Fruit fly (Drosophila melanogaster) whole organism, embryonic: Measurements from ENCODE around the gene Ppcs.
A peak's percentile ranks its signal among the peaks of the same experiment; 100 is the strongest.

Experiments used
- Adf1 ChIP-seq: fragments of 200-800 bp; sonication (Bioruptor generic); IDR thresholded peaks from 2 replicates; pipeline ENCODE4 v1.3.6; 2022; ENCODE audit warnings: missing biosample characterization, missing genetic modification characterization
- Awh ChIP-seq: fragments of 200-800 bp; sonication (Bioruptor generic); IDR thresholded peaks from 2 replicates; pipeline ENCODE4, ENCODE4 v1.3.6; 2022; ENCODE audit warnings: missing biosample characterization, missing genetic modification characterization
- B-H2 ChIP-seq: fragments of 200-800 bp; sonication (Bioruptor generic); optimal IDR thresholded peaks from 2 replicates; lab custom pipeline; 2018; ENCODE audit warnings: missing biosample characterization, mild to moderate bottlenecking, missing genetic modification characterization
- CG10959 ChIP-seq: fragments of 200-800 bp; sonication (Bioruptor generic); IDR thresholded peaks from 2 replicates; pipeline ENCODE4 v1.3.6; 2022; ENCODE audit warnings: missing biosample characterization, missing genetic modification characterization
- CG10979 ChIP-seq: fragments of 200-800 bp; sonication (Bioruptor generic); optimal IDR thresholded peaks from 2 replicates; lab custom pipeline; 2018; ENCODE audit warnings: missing biosample characterization, mild to moderate bottlenecking, missing genetic modification characterization, moderate library complexity
- CG11560 ChIP-seq: fragments of 200-800 bp; sonication (Bioruptor generic); IDR thresholded peaks from 3 replicates; pipeline ENCODE4 v1.3.6; 2022; ENCODE audit warnings: missing biosample characterization, missing genetic modification characterization
- CG11695 ChIP-seq: fragments of 200-800 bp; sonication (Bioruptor generic); IDR thresholded peaks from 3 replicates; pipeline ENCODE4 v1.3.6; 2022; ENCODE audit warnings: missing biosample characterization, missing genetic modification characterization
- CG12299 ChIP-seq: fragments of 200-800 bp; sonication (Bioruptor generic); optimal IDR thresholded peaks from 2 replicates; lab custom pipeline; 2018; ENCODE audit warnings: missing biosample characterization, mild to moderate bottlenecking, missing genetic modification characterization
- CG12391 ChIP-seq: fragments of 200-800 bp; sonication (Bioruptor generic); optimal IDR thresholded peaks from 3 replicates; lab custom pipeline; 2018; ENCODE audit warnings: missing biosample characterization, mild to moderate bottlenecking, missing genetic modification characterization, moderate library complexity
- CG14441 ChIP-seq: fragments of 200-800 bp; sonication (Bioruptor generic); IDR thresholded peaks from 2 replicates; pipeline ENCODE4 v1.3.6; 2022; ENCODE audit warnings: missing biosample characterization, missing genetic modification characterization
- CG14710 ChIP-seq: fragments of 200-800 bp; sonication (Bioruptor generic); optimal IDR thresholded peaks from 3 replicates; lab custom pipeline; 2019; ENCODE audit warnings: missing biosample characterization, mild to moderate bottlenecking, missing genetic modification characterization, moderate library complexity
- CG17912 ChIP-seq: fragments of 200-800 bp; sonication (Bioruptor generic); optimal IDR thresholded peaks from 2 replicates; lab custom pipeline; 2018; ENCODE audit warnings: missing biosample characterization, mild to moderate bottlenecking, missing genetic modification characterization
- CG18262 ChIP-seq: fragments of 200-800 bp; optimal IDR thresholded peaks from 3 replicates; lab custom pipeline; 2019; ENCODE audit warnings: missing biosample characterization, mild to moderate bottlenecking, missing genetic modification characterization, moderate library complexity
- CG2129 ChIP-seq: fragments of 200-800 bp; sonication (Bioruptor generic); IDR thresholded peaks from 2 replicates; pipeline ENCODE4 v1.3.6; 2022; ENCODE audit warnings: missing biosample characterization, missing genetic modification characterization; ENCODE audit not compliant: partially characterized antibody
- CG2202 ChIP-seq: fragments of 200-800 bp; sonication (Bioruptor generic); optimal IDR thresholded peaks from 2 replicates; lab custom pipeline; 2018; ENCODE audit warnings: missing biosample characterization, mild to moderate bottlenecking, missing genetic modification characterization
- CG32532 ChIP-seq: fragments of 200-800 bp; sonication (Bioruptor generic); IDR thresholded peaks from 2 replicates; pipeline ENCODE4 v1.3.6; 2022; ENCODE audit warnings: missing biosample characterization, missing genetic modification characterization
- CG33213 ChIP-seq: fragments of 200-800 bp; sonication (Bioruptor generic); optimal IDR thresholded peaks from 3 replicates; lab custom pipeline; 2016; ENCODE audit warnings: missing biosample characterization, missing genetic modification characterization
- CG33557 ChIP-seq: fragments of 200-800 bp; sonication (Bioruptor generic); optimal IDR thresholded peaks from 2 replicates; lab custom pipeline; 2019; ENCODE audit warnings: missing biosample characterization, mild to moderate bottlenecking, missing genetic modification characterization, moderate library complexity
- CG4820 ChIP-seq: fragments of 200-800 bp; sonication (Bioruptor generic); optimal IDR thresholded peaks from 3 replicates; lab custom pipeline; 2016; ENCODE audit warnings: missing biosample characterization, missing genetic modification characterization
- CG6175 ChIP-seq: fragments of 200-800 bp; sonication (Bioruptor generic); IDR thresholded peaks from 3 replicates; pipeline ENCODE4 v1.3.6; 2022; ENCODE audit warnings: missing biosample characterization, missing genetic modification characterization
- CG7745 ChIP-seq: fragments of 200-800 bp; sonication (Bioruptor generic); optimal IDR thresholded peaks from 2 replicates; lab custom pipeline; 2018; ENCODE audit warnings: missing biosample characterization, mild to moderate bottlenecking, missing genetic modification characterization, moderate library complexity
- CG9609 ChIP-seq: fragments of 200-800 bp; sonication (Bioruptor generic); optimal IDR thresholded peaks from 3 replicates; lab custom pipeline; 2016; ENCODE audit warnings: missing biosample characterization, missing genetic modification characterization
- Dad ChIP-seq: fragments of 200-800 bp; sonication (Bioruptor generic); optimal IDR thresholded peaks from 3 replicates; lab custom pipeline; 2016; ENCODE audit warnings: missing biosample characterization, missing genetic modification characterization
- Dek ChIP-seq: fragments of 200-800 bp; sonication (Bioruptor generic); optimal IDR thresholded peaks from 3 replicates; lab custom pipeline; 2019; ENCODE audit warnings: missing biosample characterization, mild to moderate bottlenecking, missing genetic modification characterization, moderate library complexity
- Doc3 ChIP-seq: fragments of 200-800 bp; sonication (Bioruptor generic); IDR thresholded peaks from 3 replicates; pipeline ENCODE4 v1.3.6; 2022; ENCODE audit warnings: missing biosample characterization, missing genetic modification characterization; ENCODE audit not compliant: partially characterized antibody
- E2f1 ChIP-seq: fragments of 200-800 bp; sonication (Bioruptor generic); IDR thresholded peaks from 2 replicates; pipeline ENCODE4 v1.3.6; 2022; ENCODE audit warnings: missing biosample characterization, missing genetic modification characterization
- Kr ChIP-seq: fragments of 200-800 bp; sonication (Bioruptor generic); optimal IDR thresholded peaks from 2 replicates; lab custom pipeline; 2017; ENCODE audit warnings: missing biosample characterization, mild to moderate bottlenecking, missing genetic modification characterization
- Meics ChIP-seq: fragments of 200-800 bp; sonication (Bioruptor generic); optimal IDR thresholded peaks from 2 replicates; lab custom pipeline; 2017; ENCODE audit warnings: missing biosample characterization, mild to moderate bottlenecking, missing genetic modification characterization
- NfI ChIP-seq: fragments of 200-800 bp; sonication (Bioruptor generic); optimal IDR thresholded peaks from 3 replicates; lab custom pipeline; 2018; ENCODE audit warnings: missing biosample characterization, mild to moderate bottlenecking, missing genetic modification characterization, moderate library complexity
- Ravus ChIP-seq: fragments of 200-800 bp; sonication (Bioruptor generic); IDR thresholded peaks from 2 replicates; pipeline ENCODE4 v1.3.6; 2022; ENCODE audit warnings: missing biosample characterization, missing genetic modification characterization
- Six4 ChIP-seq: fragments of 200-800 bp; sonication (Bioruptor generic); optimal IDR thresholded peaks from 2 replicates; lab custom pipeline; 2016; ENCODE audit warnings: missing biosample characterization, missing genetic modification characterization
- Tbp ChIP-seq: fragments of >200 bp; optimal IDR thresholded peaks from 2 replicates; lab custom pipeline; 2018; ENCODE audit warnings: missing biosample characterization, missing genetic modification characterization
- az2 ChIP-seq: fragments of 200-800 bp; sonication (Bioruptor generic); optimal IDR thresholded peaks from 3 replicates; lab custom pipeline; 2016; ENCODE audit warnings: missing biosample characterization, missing genetic modification characterization
- chm ChIP-seq: fragments of 200-800 bp; sonication (Bioruptor generic); IDR thresholded peaks from 2 replicates; pipeline ENCODE4 v1.3.6; 2022; ENCODE audit warnings: missing biosample characterization, missing genetic modification characterization
- corto ChIP-seq: fragments of 200-800 bp; sonication (Bioruptor generic); optimal IDR thresholded peaks from 2 replicates; lab custom pipeline; 2016; ENCODE audit warnings: missing biosample characterization, mild to moderate bottlenecking, missing genetic modification characterization, moderate library complexity
- dan ChIP-seq: fragments of 200-800 bp; sonication (Bioruptor generic); IDR thresholded peaks from 2 replicates; pipeline ENCODE4 v1.3.6; 2022; ENCODE audit warnings: missing biosample characterization, missing genetic modification characterization
- jigr1 ChIP-seq: fragments of 200-800 bp; sonication (Bioruptor generic); IDR thresholded peaks from 3 replicates; pipeline ENCODE4 v1.3.6; 2022; ENCODE audit warnings: missing biosample characterization, missing genetic modification characterization
- jumu ChIP-seq: fragments of 200-800 bp; sonication (Bioruptor generic); optimal IDR thresholded peaks from 3 replicates; lab custom pipeline; 2016; ENCODE audit warnings: missing biosample characterization, missing genetic modification characterization
- lov ChIP-seq, 2 experiments: fragments of 200-800 bp in 1 of 2; fragments of >200 bp in 1 of 2; sonication (Bioruptor generic) in 1 of 2; IDR thresholded peaks in 1 of 2; optimal IDR thresholded peaks in 1 of 2; 2 replicates in 1 of 2; 3 replicates in 1 of 2; pipeline versions ENCODE4 v1.3.6 to Lab custom; 2017 to 2022; ENCODE audit warnings: missing biosample characterization in 1 of 2, missing genetic modification characterization in 1 of 2
- maf-S ChIP-seq: fragments of 200-800 bp; sonication (Bioruptor generic); optimal IDR thresholded peaks from 2 replicates; lab custom pipeline; 2016; ENCODE audit warnings: missing biosample characterization, missing genetic modification characterization
- mld ChIP-seq: fragments of 200-800 bp; sonication (Bioruptor generic); IDR thresholded peaks from 3 replicates; pipeline ENCODE4 v1.3.6; 2022; ENCODE audit warnings: missing biosample characterization, missing genetic modification characterization; ENCODE audit not compliant: partially characterized antibody
- nerfin-1 ChIP-seq: fragments of 200-800 bp; sonication (Bioruptor generic); optimal IDR thresholded peaks from 3 replicates; lab custom pipeline; 2019; ENCODE audit warnings: missing biosample characterization, mild to moderate bottlenecking, missing genetic modification characterization, moderate library complexity
- odd ChIP-seq: fragments of 200-800 bp; sonication (Bioruptor generic); optimal IDR thresholded peaks from 2 replicates; lab custom pipeline; 2017; ENCODE audit warnings: missing biosample characterization, mild to moderate bottlenecking, missing genetic modification characterization
- prd ChIP-seq, 3 experiments: fragments of >200 bp in 2 of 3; fragments of 200-800 bp in 1 of 3; sonication (Bioruptor generic) in 1 of 3; optimal IDR thresholded peaks in 2 of 3; IDR thresholded peaks in 1 of 3; 2 replicates in 2 of 3; 3 replicates in 1 of 3; pipeline versions ENCODE4 v1.3.6 to Lab custom; 2017 to 2022; ENCODE audit warnings: missing biosample characterization in 1 of 3, missing genetic modification characterization in 1 of 3
- scrt ChIP-seq: fragments of 200-800 bp; sonication (Bioruptor generic); optimal IDR thresholded peaks from 2 replicates; lab custom pipeline; 2018; ENCODE audit warnings: missing biosample characterization, mild to moderate bottlenecking, missing genetic modification characterization, moderate library complexity
- tap ChIP-seq: fragments of 200-800 bp; optimal IDR thresholded peaks from 3 replicates; lab custom pipeline; 2019; ENCODE audit warnings: missing biosample characterization, mild to moderate bottlenecking, missing genetic modification characterization, moderate library complexity
- tgo ChIP-seq: fragments of 200-800 bp; sonication (Bioruptor generic); IDR thresholded peaks from 3 replicates; pipeline ENCODE4 v1.3.6; 2022; ENCODE audit warnings: missing biosample characterization, missing genetic modification characterization
- trh ChIP-seq: fragments of 200-800 bp; sonication (Bioruptor generic); optimal IDR thresholded peaks from 2 replicates; lab custom pipeline; 2016; ENCODE audit warnings: missing biosample characterization, missing genetic modification characterization
- zen2 ChIP-seq: fragments of 200-800 bp; sonication (Bioruptor generic); IDR thresholded peaks from 3 replicates; pipeline ENCODE4 v1.3.6; 2022; ENCODE audit warnings: missing biosample characterization, missing genetic modification characterization; ENCODE audit not compliant: partially characterized antibody
- zfh2 ChIP-seq: fragments of 200-800 bp; sonication (Bioruptor generic); optimal IDR thresholded peaks from 2 replicates; lab custom pipeline; 2016; ENCODE audit warnings: missing biosample characterization, missing genetic modification characterization

The Ppcs gene

dm6 chr3R:19153502-19153983 lies 5.8 kb upstream of the Ppcs start, which contains the start of gene CG5835 (continued):
- TF ChIP-seq B-H2 (peak; percentile 12), prd (optimal IDR thresholded peaks at IDR 0.05; lab: Kevin White, UChicago) (no peak), prd (GFP tag; IDR thresholded peaks at IDR 0.05; lab: Robert Waterston, UW) (no peak), zen2 (no peak), CG10979 (tag; lab: Kevin White, UChicago) (no peak), mld (GFP tag; lab: Robert Waterston, UW) (no peak), CG14441 (GFP tag; lab: Robert Waterston, UW) (no peak), lov (optimal IDR thresholded peaks at IDR 0.05; lab: Kevin White, UChicago) (no peak), lov (GFP tag; IDR thresholded peaks at IDR 0.05; lab: Robert Waterston, UW) (no peak), Awh (GFP tag; lab: Robert Waterston, UW) (no peak), CG14710 (tag; lab: Kevin White, UChicago) (peak; percentile 1), corto (GFP tag; lab: Kevin White, UChicago) (no peak), az2 (GFP tag; lab: Kevin White, UChicago) (no peak), Six4 (GFP tag; lab: Kevin White, UChicago) (no peak), jigr1 (no peak), Ravus (GFP tag; lab: Robert Waterston, UW) (no peak), CG17912 (peak; percentile 55), Dad (GFP tag; lab: Kevin White, UChicago) (no peak), CG4820 (no peak), CG12299 (tag; lab: Kevin White, UChicago) (peak; percentile 28), zfh2 (GFP tag; lab: Kevin White, UChicago) (no peak), dan (no peak), CG12391 (tag; lab: Kevin White, UChicago) (peak; percentile 29), CG11560 (tag; lab: Robert Waterston, UW) (no peak), CG32532 (GFP tag; lab: Robert Waterston, UW) (peak; percentile 47; the same call in 1 of the 2 replicates), CG10959 (no peak), Kr (GFP tag; lab: Kevin White, UChicago) (no peak), CG33213 (no peak), CG9609 (no peak), NfI (no peak), CG11695 (GFP tag; lab: Robert Waterston, UW) (peak; percentile 55; the same call in 2 of the 3 replicates), Tbp (GFP tag; lab: Kevin White, UChicago) (no peak), Adf1 (GFP tag; lab: Robert Waterston, UW) (peak; percentile 35; the same call in 1 of the 2 replicates), Meics (GFP tag; lab: Kevin White, UChicago) (peak; percentile 40), CG18262 (peak; percentile 18), Doc3 (GFP tag; lab: Robert Waterston, UW) (no peak), Dek (tag; lab: Kevin White, UChicago) (no peak), trh (no peak), E2f1 (GFP tag; lab: Robert Waterston, UW) (no peak), tgo (no peak), tap (tag; lab: Kevin White, UChicago) (no peak), CG7745 (tag; lab: Kevin White, UChicago) (no peak), jumu (no peak), scrt (GFP tag; lab: Kevin White, UChicago) (no peak), CG6175 (no peak), chm (GFP tag; lab: Robert Waterston, UW) (no peak), CG2129 (GFP tag; lab: Robert Waterston, UW) (no peak), odd (GFP tag; lab: Kevin White, UChicago) (peak; percentile 11), maf-S (GFP tag; lab: Kevin White, UChicago) (no peak), CG2202 (tag; lab: Kevin White, UChicago) (no peak), CG33557 (no peak), nerfin-1 (tag; lab: Kevin White, UChicago) (no peak)
